Fruit fly (Drosophila melanogaster) whole organism: Measurements from ENCODE around the gene CG10470.

Source experiments
- CG8478 ChIP-seq: fragments of >200 bp; optimal IDR thresholded peaks from 2 replicates; lab custom pipeline; 2018; ENCODE audit warnings: inconsistent platforms
- Dll ChIP-seq: fragments of >200 bp; optimal IDR thresholded peaks from 2 replicates; lab custom pipeline; 2017
- EcR ChIP-seq, 2 experiments: fragments of >200 bp; optimal IDR thresholded peaks; 2 replicates each; lab custom pipeline; 2017; ENCODE audit warnings: missing biosample characterization in 2 of 2, missing genetic modification characterization in 2 of 2, missing genetic modification reagents in 2 of 2
- pan ChIP-seq: fragments of >200 bp; optimal IDR thresholded peaks from 2 replicates; lab custom pipeline; 2017
- psq ChIP-seq: fragments of >200 bp; optimal IDR thresholded peaks from 2 replicates; lab custom pipeline; 2017
- usp ChIP-seq: fragments of >200 bp; optimal IDR thresholded peaks from 2 replicates; lab custom pipeline; 2017; ENCODE audit warnings: missing biosample characterization, missing genetic modification characterization, mixed read lengths

The CG10470 gene

dm6 chr2L:19093868-19094267 is 45.0 kb downstream of the CG10470 start:
- TF ChIP-seq Dll (lab: Kevin White, UChicago): no peak
- no peak for TF ChIP-seq usp (GFP tag; lab: Kevin White, UChicago)
- TF ChIP-seq psq (lab: Kevin White, UChicago): no peak
- TF ChIP-seq CG8478 (lab: Kevin White, UChicago): no peak
- TF ChIP-seq pan (lab: Kevin White, UChicago): no peak
- TF ChIP-seq EcR (GFP tag; optimal IDR thresholded peaks at IDR 0.05; lab: Kevin White, UChicago): no peak

- no peak for TF ChIP-seq usp (GFP tag; lab: Kevin White, UChicago)
- TF ChIP-seq CG8478 (lab: Kevin White, UChicago): no peak
- TF ChIP-seq psq (lab: Kevin White, UChicago): no peak
- no peak for TF ChIP-seq Dll (lab: Kevin White, UChicago)
- no peak for TF ChIP-seq pan (lab: Kevin White, UChicago)
- TF ChIP-seq EcR (GFP tag; optimal IDR thresholded peaks at IDR 0.05; lab: Kevin White, UChicago): no peak
Observed at dm6 chr2L:19096361-19096760, 47.5 kb downstream of the CG10470 start.

- TF ChIP-seq psq (lab: Kevin White, UChicago) (no peak), usp (GFP tag; lab: Kevin White, UChicago) (no peak), CG8478 (lab: Kevin White, UChicago) (no peak)
Observed at dm6 chr2L:19097374-19097773, 48.5 kb downstream of the CG10470 start.

dm6 chr2L:19098668-19099067 is 49.8 kb downstream of the CG10470 start:
- TF ChIP-seq pan (lab: Kevin White, UChicago) (no peak), psq (lab: Kevin White, UChicago) (no peak), CG8478 (lab: Kevin White, UChicago) (no peak), Dll (lab: Kevin White, UChicago) (no peak), usp (GFP tag; lab: Kevin White, UChicago) (no peak), EcR (GFP tag; optimal IDR thresholded peaks at IDR 0.05; lab: Kevin White, UChicago) (no peak)
